Worm (Caenorhabditis elegans) whole organism, L1 larva: ENCODE results near the gene sds-22.
A peak's percentile ranks its signal among the peaks of the same experiment; 100 is the strongest.

Experiments used
- Y116A8C.19 ChIP-seq: sonication (generic microtip); optimal IDR thresholded peaks from 2 replicates; lab custom pipeline; 2016; ENCODE audit warnings: missing compliant biosample characterization, missing genetic modification characterization, borderline replicate concordance
- aha-1 ChIP-seq: fragments of 150-350 bp; optimal IDR thresholded peaks from 2 replicates; lab custom pipeline; 2014; ENCODE audit warnings: missing biosample characterization, missing genetic modification characterization
- aly-2 ChIP-seq: fragments of 150-350 bp; optimal IDR thresholded peaks from 2 replicates; lab custom pipeline; 2014; ENCODE audit warnings: missing biosample characterization, missing genetic modification characterization
- ama-1 ChIP-seq: fragments of 150-350 bp; optimal IDR thresholded peaks from 2 replicates; lab custom pipeline; 2014
- blmp-1 ChIP-seq: fragments of 150-350 bp; optimal IDR thresholded peaks from 2 replicates; lab custom pipeline; 2014; ENCODE audit warnings: missing biosample characterization, missing genetic modification characterization
- ceh-8 ChIP-seq: fragments of 200-800 bp; sonication (Bioruptor generic); optimal IDR thresholded peaks from 2 replicates; lab custom pipeline; 2018; ENCODE audit warnings: mild to moderate bottlenecking, missing genetic modification characterization, moderate library complexity, missing compliant biosample characterization
- ceh-82 ChIP-seq, 3 experiments: fragments of 150-350 bp in 1 of 3; sonication (generic microtip) in 2 of 3; optimal IDR thresholded peaks; 2 replicates each; lab custom pipeline; 2014 to 2017; ENCODE audit warnings: missing biosample characterization in 3 of 3, missing genetic modification characterization in 3 of 3
- ceh-88 ChIP-seq: fragments of 200-800 bp; sonication (Bioruptor generic); IDR thresholded peaks from 2 replicates; pipeline ENCODE4 v1.3.6; 2022; ENCODE audit warnings: missing genetic modification characterization, missing compliant biosample characterization
- dpl-1 ChIP-seq, 3 experiments: fragments of 150-350 bp in 2 of 3; sonication (generic microtip) in 1 of 3; optimal IDR thresholded peaks; 2 replicates each; lab custom pipeline; 2014 to 2017; ENCODE audit warnings: missing biosample characterization in 3 of 3, missing genetic modification characterization in 3 of 3, missing genetic modification reagents in 3 of 3
- dsc-1 ChIP-seq: sonication (generic microtip); optimal IDR thresholded peaks from 2 replicates; lab custom pipeline; 2016; ENCODE audit warnings: mild to moderate bottlenecking, missing genetic modification characterization, missing compliant biosample characterization
- efl-1 ChIP-seq, 4 experiments: fragments of 150-350 bp; optimal IDR thresholded peaks in 3 of 4; peaks in 1 of 4; 1 replicate in 1 of 4; 2 replicates in 3 of 4; lab custom pipeline; 2014; ENCODE audit warnings: missing biosample characterization in 2 of 4, missing genetic modification characterization in 2 of 4, missing genetic modification reagents in 2 of 4
- egl-13 ChIP-seq: sonication (generic microtip); optimal IDR thresholded peaks from 2 replicates; lab custom pipeline; 2016; ENCODE audit warnings: missing genotype, missing genetic modification reagents, missing genetic modification characterization, missing compliant biosample characterization
- egl-27 ChIP-seq, 2 experiments: fragments of 150-350 bp in 1 of 2; sonication (generic microtip); optimal IDR thresholded peaks; 3 replicates each; lab custom pipeline; 2017 to 2018; ENCODE audit warnings: missing biosample characterization in 2 of 2, missing genetic modification characterization in 2 of 2, missing genetic modification reagents in 2 of 2
- elt-2 ChIP-seq: sonication (generic microtip); optimal IDR thresholded peaks from 2 replicates; lab custom pipeline; 2016; ENCODE audit warnings: missing genetic modification characterization, mild to moderate bottlenecking, inconsistent platforms, missing compliant biosample characterization, missing genetic modification reagents
- fkh-4 ChIP-seq: sonication (generic microtip); optimal IDR thresholded peaks from 2 replicates; lab custom pipeline; 2016; ENCODE audit warnings: missing compliant biosample characterization, missing genetic modification characterization, borderline replicate concordance
- grh-1 ChIP-seq: fragments of 200-800 bp; sonication (Bioruptor generic); IDR thresholded peaks from 2 replicates; pipeline ENCODE4 v1.3.6; 2022; ENCODE audit warnings: missing genetic modification reagents, missing genetic modification characterization, missing compliant biosample characterization
- hlh-17 ChIP-seq: fragments of 200-800 bp; sonication (Bioruptor generic); optimal IDR thresholded peaks from 2 replicates; lab custom pipeline; 2018; ENCODE audit warnings: missing genetic modification characterization, mild to moderate bottlenecking, missing compliant biosample characterization, moderate library complexity, borderline replicate concordance
- hlh-4 ChIP-seq: sonication (generic microtip); optimal IDR thresholded peaks from 2 replicates; lab custom pipeline; 2016; ENCODE audit warnings: mild to moderate bottlenecking, missing genetic modification characterization, missing compliant biosample characterization
- hpl-2 ChIP-seq: fragments of 150-350 bp; optimal IDR thresholded peaks from 2 replicates; lab custom pipeline; 2014; ENCODE audit warnings: missing biosample characterization, missing genetic modification reagents, missing genetic modification characterization
- isw-1 ChIP-seq: fragments of 200-800 bp; sonication (Bioruptor generic); IDR thresholded peaks from 2 replicates; pipeline ENCODE4 v1.3.6; 2022; ENCODE audit warnings: missing genetic modification characterization, missing compliant biosample characterization
- jun-1 ChIP-seq: fragments of 150-350 bp; optimal IDR thresholded peaks from 2 replicates; lab custom pipeline; 2014; ENCODE audit warnings: missing biosample characterization, missing genetic modification reagents, missing genetic modification characterization
- lin-14 ChIP-seq: fragments of 200-800 bp; sonication (Bioruptor generic); optimal IDR thresholded peaks from 2 replicates; lab custom pipeline; 2018; ENCODE audit warnings: mild to moderate bottlenecking, missing genetic modification characterization, moderate library complexity, missing compliant biosample characterization
- lin-15B ChIP-seq: fragments of 150-350 bp; sonication (generic microtip); optimal IDR thresholded peaks from 3 replicates; lab custom pipeline; 2014; ENCODE audit warnings: missing biosample characterization, missing genetic modification characterization
- lin-39 ChIP-seq: fragments of 150-350 bp; optimal IDR thresholded peaks from 2 replicates; lab custom pipeline; 2014; ENCODE audit warnings: missing biosample characterization, missing genetic modification reagents, missing genetic modification characterization
- lir-3 ChIP-seq: sonication (generic microtip); optimal IDR thresholded peaks from 2 replicates; lab custom pipeline; 2016; ENCODE audit warnings: mild to moderate bottlenecking, missing genetic modification characterization, moderate library complexity, missing compliant biosample characterization; ENCODE audit not compliant: poor library complexity
- mab-9 ChIP-seq: fragments of 200-800 bp; sonication (Bioruptor generic); IDR thresholded peaks from 2 replicates; pipeline ENCODE4 v1.3.6; 2022; ENCODE audit warnings: missing genetic modification reagents, missing genetic modification characterization, missing compliant biosample characterization
- mdl-1 ChIP-seq, 2 experiments: fragments of 150-350 bp; optimal IDR thresholded peaks; 2 replicates each; lab custom pipeline; 2014 to 2017; ENCODE audit warnings: missing biosample characterization in 2 of 2, missing genetic modification characterization in 2 of 2, inconsistent platforms in 1 of 2
- mef-2 ChIP-seq: fragments of 150-350 bp; optimal IDR thresholded peaks from 2 replicates; lab custom pipeline; 2014; ENCODE audit warnings: missing biosample characterization, missing genetic modification characterization
- mep-1 ChIP-seq: fragments of 150-350 bp; optimal IDR thresholded peaks from 2 replicates; lab custom pipeline; 2014; ENCODE audit warnings: missing biosample characterization, missing genetic modification characterization
- nhr-12 ChIP-seq: sonication (generic microtip); optimal IDR thresholded peaks from 2 replicates; lab custom pipeline; 2017; ENCODE audit warnings: missing biosample characterization, missing genetic modification characterization
- nhr-19 ChIP-seq: fragments of 200-800 bp; sonication (Bioruptor generic); conservative IDR thresholded peaks from 2 replicates; pipeline ENCODE4 v1.3.6; 2022; ENCODE audit warnings: missing genetic modification characterization, missing compliant biosample characterization
- nhr-237 ChIP-seq: fragments of 150-350 bp; optimal IDR thresholded peaks from 2 replicates; lab custom pipeline; 2014; ENCODE audit warnings: missing biosample characterization, missing genetic modification characterization
- nhr-47 ChIP-seq: sonication (generic microtip); optimal IDR thresholded peaks from 2 replicates; lab custom pipeline; 2016; ENCODE audit warnings: mild to moderate bottlenecking, missing genetic modification characterization, moderate library complexity, missing compliant biosample characterization
- nhr-77 ChIP-seq: fragments of 150-350 bp; optimal IDR thresholded peaks from 2 replicates; lab custom pipeline; 2014; ENCODE audit warnings: missing biosample characterization, missing genetic modification characterization
- nhr-85 ChIP-seq: sonication (generic microtip); peaks from one replicate; lab custom pipeline; 2016; ENCODE audit warnings: missing genetic modification characterization, inconsistent platforms, missing compliant biosample characterization
- skn-1 ChIP-seq: fragments of 150-350 bp; optimal IDR thresholded peaks from 2 replicates; lab custom pipeline; 2014; ENCODE audit warnings: missing biosample characterization, missing genetic modification characterization
- snpc-4 ChIP-seq: fragments of 150-350 bp; optimal IDR thresholded peaks from 2 replicates; lab custom pipeline; 2014; ENCODE audit warnings: missing biosample characterization, missing genetic modification characterization
- sox-4 ChIP-seq: sonication (generic microtip); optimal IDR thresholded peaks from 2 replicates; lab custom pipeline; 2016; ENCODE audit warnings: missing genetic modification characterization, missing compliant biosample characterization
- sup-37 ChIP-seq: fragments of 200-800 bp; sonication (Bioruptor generic); optimal IDR thresholded peaks from 2 replicates; lab custom pipeline; 2018; ENCODE audit warnings: mild to moderate bottlenecking, missing genetic modification characterization, missing compliant biosample characterization
- swsn-7 ChIP-seq: sonication (generic microtip); optimal IDR thresholded peaks from 2 replicates; lab custom pipeline; 2016; ENCODE audit warnings: missing genetic modification characterization, missing compliant biosample characterization
- unc-130 ChIP-seq: fragments of 150-350 bp; optimal IDR thresholded peaks from 2 replicates; lab custom pipeline; 2017; ENCODE audit warnings: missing biosample characterization, missing genetic modification characterization, inconsistent platforms
- unc-62 ChIP-seq: fragments of 150-350 bp; optimal IDR thresholded peaks from 2 replicates; lab custom pipeline; 2014; ENCODE audit warnings: missing biosample characterization, missing genetic modification reagents, missing genetic modification characterization
- unc-86 ChIP-seq: sonication (generic microtip); optimal IDR thresholded peaks from 2 replicates; lab custom pipeline; 2016; ENCODE audit warnings: missing genetic modification characterization, missing compliant biosample characterization
- xbp-1 ChIP-seq: sonication (generic microtip); optimal IDR thresholded peaks from 2 replicates; lab custom pipeline; 2016; ENCODE audit warnings: missing genetic modification characterization, missing compliant biosample characterization
- zip-4 ChIP-seq: fragments of 200-800 bp; sonication (Bioruptor generic); optimal IDR thresholded peaks from 2 replicates; lab custom pipeline; 2018; ENCODE audit warnings: mild to moderate bottlenecking, missing genetic modification characterization, moderate library complexity, missing compliant biosample characterization
- ztf-11 ChIP-seq, 2 experiments: sonication (generic microtip); optimal IDR thresholded peaks; 2 replicates each; lab custom pipeline; 2016 to 2017; ENCODE audit warnings: missing genetic modification characterization in 2 of 2, missing biosample characterization in 1 of 2, missing compliant biosample characterization in 1 of 2

Gene sds-22

ce11 chrII:7860221-7860928, 2.2 kb downstream of the sds-22 start, which contains the start of gene lin-5 (continued):
- TF ChIP-seq nhr-85 (tag; lab: Kevin White, UChicago) (no peak), isw-1 (GFP tag; lab: Robert Waterston, UW) (no peak), nhr-19 (0 out of 2 replicates have a peak, but pooled peaks have one; percentile 3), dsc-1 (no peak), lin-39 (tag; lab: Kevin White, UChicago) (no peak), sup-37 (GFP tag; lab: Kevin White, UChicago) (no peak), ceh-82 (tag; optimal IDR thresholded peaks at IDR 0.05; lab: Kevin White, UChicago) (peak in 2 of 3 experiments; percentile 29 to 76), unc-86 (tag; lab: Kevin White, UChicago) (peak; percentile 69), dpl-1 (GFP tag; optimal IDR thresholded peaks at IDR 0.05; lab: Kevin White, UChicago) (peak; percentile 83 to 91 (median 86)), unc-62 (GFP tag; lab: Kevin White, UChicago) (no peak), ceh-88 (GFP tag; lab: Robert Waterston, UW) (no peak), unc-130 (tag; lab: Kevin White, UChicago) (no peak), nhr-12 (tag; lab: Kevin White, UChicago) (no peak), hpl-2 (GFP tag; lab: Kevin White, UChicago) (no peak), swsn-7 (tag; lab: Kevin White, UChicago) (peak; percentile 50), mdl-1 (tag; optimal IDR thresholded peaks at IDR 0.05; lab: Kevin White, UChicago) (peak in 1 of 2 experiments; percentile 20), jun-1 (tag; lab: Kevin White, UChicago) (no peak), egl-13 (tag; lab: Kevin White, UChicago) (peak; percentile 14), zip-4 (GFP tag; lab: Kevin White, UChicago) (no peak), Y116A8C.19 (no peak), mab-9 (GFP tag; lab: Robert Waterston, UW) (no peak), ama-1 (lab: Kevin White, UChicago) (no peak), fkh-4 (tag; lab: Kevin White, UChicago) (no peak), nhr-47 (tag; lab: Kevin White, UChicago) (peak; percentile 46), sox-4 (no peak), egl-27 (tag; optimal IDR thresholded peaks at IDR 0.05; lab: Kevin White, UChicago) (no peak), xbp-1 (peak; percentile 15), hlh-4 (tag; lab: Kevin White, UChicago) (no peak), nhr-237 (tag; lab: Kevin White, UChicago) (no peak), aly-2 (tag; lab: Kevin White, UChicago) (no peak), ztf-11 (tag; optimal IDR thresholded peaks at IDR 0.05; lab: Kevin White, UChicago) (no peak), ceh-8 (GFP tag; lab: Kevin White, UChicago) (no peak), blmp-1 (tag; lab: Kevin White, UChicago) (peak; percentile 44), snpc-4 (no peak), grh-1 (no peak), efl-1 (optimal IDR thresholded peaks at IDR 0.05; lab: Kevin White, UChicago) (peak; percentile 5 to 89), efl-1 (GFP tag; optimal IDR thresholded peaks at IDR 0.05 in 1 of 2; lab: Kevin White, UChicago) (peak; percentile 87 to 97), lin-14 (GFP tag; lab: Kevin White, UChicago) (peak; percentile 76), lir-3 (no peak), mef-2 (tag; lab: Kevin White, UChicago) (no peak), hlh-17 (no peak), elt-2 (tag; lab: Kevin White, UChicago) (no peak), mep-1 (tag; lab: Kevin White, UChicago) (peak; percentile 75), lin-15B (tag; lab: Kevin White, UChicago) (peak; percentile 43), skn-1 (tag; lab: Kevin White, UChicago) (no peak), nhr-77 (tag; lab: Kevin White, UChicago) (peak; percentile 7), aha-1 (tag; lab: Kevin White, UChicago) (no peak)
